Worm (Caenorhabditis elegans) whole organism, mixed stage, embryonic: ENCODE results near the gene bcf-1.

Experiments
- elt-1 ChIP-seq: sonication (generic microtip); optimal IDR thresholded peaks from 2 replicates; lab custom pipeline; 2017; ENCODE audit warnings: missing genetic modification characterization, mild to moderate bottlenecking, missing compliant biosample characterization, antibody characterized with exemption, moderate library complexity, borderline replicate concordance; ENCODE audit not compliant: insufficient read depth
- elt-3 ChIP-seq: fragments of 150-350 bp; optimal IDR thresholded peaks from 2 replicates; lab custom pipeline; 2014; ENCODE audit warnings: missing biosample characterization, missing genetic modification characterization
- ham-2 ChIP-seq: fragments of 200-800 bp; sonication (Bioruptor generic); optimal IDR thresholded peaks from 2 replicates; lab custom pipeline; 2018; ENCODE audit warnings: mild to moderate bottlenecking, missing genetic modification characterization, missing compliant biosample characterization
- lin-13 ChIP-seq: fragments of 150-350 bp; optimal IDR thresholded peaks from 2 replicates; lab custom pipeline; 2014; ENCODE audit warnings: missing biosample characterization, missing genetic modification characterization
- mab-5 ChIP-seq: fragments of 150-350 bp; optimal IDR thresholded peaks from 2 replicates; lab custom pipeline; 2014; ENCODE audit warnings: missing biosample characterization, missing genetic modification characterization
- nhr-12 ChIP-seq: fragments of 150-350 bp; optimal IDR thresholded peaks from 2 replicates; lab custom pipeline; 2014; ENCODE audit warnings: missing biosample characterization, missing genetic modification characterization
- nhr-2 ChIP-seq: fragments of 150-350 bp; optimal IDR thresholded peaks from 2 replicates; lab custom pipeline; 2014; ENCODE audit warnings: missing biosample characterization, missing genetic modification characterization
- nhr-76 ChIP-seq: sonication (generic microtip); optimal IDR thresholded peaks from 2 replicates; lab custom pipeline; 2017; ENCODE audit warnings: missing biosample characterization, missing genetic modification characterization
- snpc-4 ChIP-seq: fragments of 150-350 bp; optimal IDR thresholded peaks from 2 replicates; lab custom pipeline; 2014; ENCODE audit warnings: missing biosample characterization, missing genetic modification characterization
- sptf-1 ChIP-seq: sonication (generic microtip); optimal IDR thresholded peaks from 2 replicates; lab custom pipeline; 2017; ENCODE audit warnings: mild to moderate bottlenecking, missing genetic modification characterization, moderate library complexity, missing compliant biosample characterization
- unc-120 ChIP-seq: sonication (generic microtip); optimal IDR thresholded peaks from 2 replicates; lab custom pipeline; 2017; ENCODE audit warnings: missing genetic modification characterization, missing compliant biosample characterization; ENCODE audit not compliant: poor library complexity, severe bottlenecking
- unc-39 ChIP-seq: fragments of 150-350 bp; optimal IDR thresholded peaks from 2 replicates; lab custom pipeline; 2014; ENCODE audit warnings: missing biosample characterization, missing genetic modification characterization
- unc-62 ChIP-seq: fragments of 150-350 bp; optimal IDR thresholded peaks from 2 replicates; lab custom pipeline; 2014; ENCODE audit warnings: missing biosample characterization, missing genetic modification reagents, missing genetic modification characterization
- ztf-11 ChIP-seq: fragments of 150-350 bp; optimal IDR thresholded peaks from 2 replicates; lab custom pipeline; 2014; ENCODE audit warnings: missing biosample characterization, missing genetic modification characterization

- TF ChIP-seq ztf-11 (no peak), elt-1 (tag; lab: Kevin White, UChicago) (no peak), unc-62 (GFP tag; lab: Kevin White, UChicago) (no peak), nhr-2 (tag; lab: Kevin White, UChicago) (no peak), nhr-12 (tag; lab: Kevin White, UChicago) (no peak), snpc-4 (tag; lab: Kevin White, UChicago) (no peak), unc-120 (no peak), unc-39 (tag; lab: Kevin White, UChicago) (no peak), mab-5 (tag; lab: Kevin White, UChicago) (no peak), lin-13 (tag; lab: Kevin White, UChicago) (no peak), elt-3 (no peak), sptf-1 (tag; lab: Kevin White, UChicago) (peak; percentile 22), nhr-76 (tag; lab: Kevin White, UChicago) (no peak), ham-2 (GFP tag; lab: Kevin White, UChicago) (no peak)
Observed at ce11 chrV:6425927-6426326, 17.3 kb upstream of the bcf-1 start, which contains the start of gene T05H4.11.
